Fruit fly (Drosophila melanogaster) Kc167 (cell line): Measurements from ENCODE around the gene bowl.

Experiments used
- h ChIP-seq: fragments of >200 bp; optimal IDR thresholded peaks from 3 replicates; lab custom pipeline; 2018; ENCODE audit warnings: missing external identifiers
- insv ChIP-seq: fragments of >200 bp; optimal IDR thresholded peaks from 3 replicates; lab custom pipeline; 2018; ENCODE audit warnings: missing external identifiers
- ttk ChIP-seq: sonication (Bioruptor generic); optimal IDR thresholded peaks from 2 replicates; lab custom pipeline; 2017; ENCODE audit warnings: missing external identifiers

DNA sequence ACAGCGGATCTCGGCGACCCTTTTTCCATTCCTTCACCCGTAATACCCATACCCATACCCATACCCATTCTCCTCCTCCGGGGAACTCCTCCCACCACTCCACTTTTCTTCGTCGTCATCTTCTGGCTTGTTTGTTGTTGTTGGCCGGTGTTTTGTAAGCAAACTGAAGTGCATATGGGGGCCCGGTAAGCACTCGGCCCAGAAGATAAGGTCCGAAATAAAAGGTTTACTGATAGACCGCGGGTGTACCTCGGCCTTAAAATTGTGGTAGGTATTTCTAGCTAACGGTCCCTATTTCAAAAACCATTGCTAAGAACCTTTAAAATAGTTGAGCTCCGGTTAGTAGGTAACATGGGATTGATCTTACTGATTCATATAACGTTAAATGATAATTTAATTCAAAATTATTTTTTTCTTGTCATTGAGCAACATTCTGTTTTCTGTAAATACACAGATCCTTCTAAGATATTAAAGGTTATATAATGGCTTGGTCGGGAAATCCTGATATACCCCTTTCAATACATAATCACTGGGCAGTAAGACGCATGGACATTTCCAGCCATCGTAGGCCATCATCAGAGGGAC lies 4.4 kb downstream of the bowl start:
- TF ChIP-seq ttk (lab: Kevin White, UChicago) (no peak), h (lab: Kevin White, UChicago) (no peak), insv (no peak)
